Fruit fly (Drosophila melanogaster): Measurements from ENCODE around the gene HP4.

dm6 chr3L:7943046-7943445, 32.9 kb downstream of the HP4 start:
- TF ChIP-seq Dfd (GFP tag; optimal IDR thresholded peaks at IDR 0.05) = no peak
- TF ChIP-seq fru (GFP tag; optimal IDR thresholded peaks at IDR 0.05) = no peak
- no peak for TF ChIP-seq lola (GFP tag; optimal IDR thresholded peaks at IDR 0.05)
- TF ChIP-seq Dif (GFP tag; optimal IDR thresholded peaks at IDR 0.05; ENCODE audit: partially characterized antibody) = no peak
- TF ChIP-seq Hr78 (GFP tag; optimal IDR thresholded peaks at IDR 0.05) = no peak
- TF ChIP-seq psq (GFP tag; optimal IDR thresholded peaks at IDR 0.05) = peak; percentile 29
- no peak for TF ChIP-seq dsf (GFP tag; optimal IDR thresholded peaks at IDR 0.05; ENCODE audit: borderline replicate concordance)
- no peak for TF ChIP-seq CG32264 (GFP tag; optimal IDR thresholded peaks at IDR 0.05)
- TF ChIP-seq Jra (GFP tag; optimal IDR thresholded peaks at IDR 0.05) = no peak
- no peak for TF ChIP-seq woc (GFP tag; optimal IDR thresholded peaks at IDR 0.05)
- TF ChIP-seq jim (GFP tag; optimal IDR thresholded peaks at IDR 0.05) = no peak
- TF ChIP-seq dl (GFP tag; optimal IDR thresholded peaks at IDR 0.05; ENCODE audit: insufficient read depth in 1 of 2, partially characterized antibody in 2 of 2) = no peak

Data from whole organism, wandering third instar larva.